Fruit fly (Drosophila melanogaster): ENCODE data around the gene Dpy-30L2.

dm6 chr3L:4024464-4024863 is 23.1 kb downstream of the Dpy-30L2 start:
- no peak for TF ChIP-seq CG7101 (tag; optimal IDR thresholded peaks at IDR 0.05)
- TF ChIP-seq CG1620 (GFP tag; optimal IDR thresholded peaks at IDR 0.05) = no peak
- no peak for TF ChIP-seq bab1 (GFP tag; optimal IDR thresholded peaks at IDR 0.05)
- no peak for TF ChIP-seq toe (GFP tag; optimal IDR thresholded peaks at IDR 0.05)
- no peak for TF ChIP-seq CG33017 (tag; optimal IDR thresholded peaks at IDR 0.05)
- no peak for TF ChIP-seq CG7045 (GFP tag; optimal IDR thresholded peaks at IDR 0.05)
- no peak for TF ChIP-seq CG11617 (GFP tag; optimal IDR thresholded peaks at IDR 0.05)
- no peak for TF ChIP-seq Crg-1 (GFP tag; optimal IDR thresholded peaks at IDR 0.05)
- no peak for TF ChIP-seq kay (GFP tag; ENCODE audit: borderline replicate concordance)
- no peak for TF ChIP-seq Clk (GFP tag; optimal IDR thresholded peaks at IDR 0.05)
- TF ChIP-seq CG14711 (tag; optimal IDR thresholded peaks at IDR 0.05) = no peak
- TF ChIP-seq cic (GFP tag; optimal IDR thresholded peaks at IDR 0.05) = no peak
- no peak for TF ChIP-seq cnc (optimal IDR thresholded peaks at IDR 0.05)

Data from whole organism, adult.